Fruit fly (Drosophila melanogaster): Measurements from ENCODE around the gene CG44475.

dm6 chr2L:15846600-15846999 is 36.4 kb downstream of the CG44475 start:
- TF ChIP-seq Pif1B (GFP tag; optimal IDR thresholded peaks at IDR 0.05) (no peak), EcR (GFP tag; optimal IDR thresholded peaks at IDR 0.05) (no peak), rn (GFP tag; IDR thresholded peaks at IDR 0.05) (no peak), CG12605 (GFP tag; IDR thresholded peaks at IDR 0.05) (no peak), CG8301 (tag; optimal IDR thresholded peaks at IDR 0.05) (no peak), CG4496 (GFP tag; IDR thresholded peaks at IDR 0.05) (no peak), CG8159 (tag; optimal IDR thresholded peaks at IDR 0.05) (no peak), D1 (tag; optimal IDR thresholded peaks at IDR 0.05) (no peak), CG34367 (tag; optimal IDR thresholded peaks at IDR 0.05) (no peak), CG9948 (tag; optimal IDR thresholded peaks at IDR 0.05) (no peak), Pif1A (GFP tag; optimal IDR thresholded peaks at IDR 0.05) (no peak), CG10348 (GFP tag; IDR thresholded peaks at IDR 0.05) (no peak), gl (tag; optimal IDR thresholded peaks at IDR 0.05) (no peak)

All from whole organism, pupa.